Worm (Caenorhabditis elegans) whole organism, midembryonic: ENCODE measurements around the gene F36H5.18.

Experiments
- T22C8.4 ChIP-seq: fragments of 200-800 bp; sonication (Bioruptor generic); IDR thresholded peaks from 2 replicates; pipeline ENCODE4 v1.3.6; 2022; ENCODE audit warnings: missing genetic modification characterization, missing compliant biosample characterization
- cog-1 ChIP-seq: sonication (generic microtip); optimal IDR thresholded peaks from 2 replicates; lab custom pipeline; 2016; ENCODE audit warnings: missing genetic modification characterization, missing compliant biosample characterization
- med-1 ChIP-seq: sonication (generic microtip); optimal IDR thresholded peaks from 2 replicates; lab custom pipeline; 2017; ENCODE audit warnings: missing genetic modification characterization, mild to moderate bottlenecking, missing compliant biosample characterization, antibody characterized with exemption, missing genetic modification reagents; ENCODE audit not compliant: insufficient read depth

ce11 chrII:1788087-1788486, 28.4 kb downstream of the F36H5.18 start, which contains the start of the genes C08F1.6 and fbxb-13:
- no peak for TF ChIP-seq T22C8.4 (GFP tag; lab: Robert Waterston, UW)
- TF ChIP-seq cog-1 (tag; lab: Kevin White, UChicago) = no peak
- no peak for TF ChIP-seq med-1 (GFP tag; lab: Kevin White, UChicago)
